Fruit fly (Drosophila melanogaster): ENCODE data around the gene hay.

hay gene

DNA sequence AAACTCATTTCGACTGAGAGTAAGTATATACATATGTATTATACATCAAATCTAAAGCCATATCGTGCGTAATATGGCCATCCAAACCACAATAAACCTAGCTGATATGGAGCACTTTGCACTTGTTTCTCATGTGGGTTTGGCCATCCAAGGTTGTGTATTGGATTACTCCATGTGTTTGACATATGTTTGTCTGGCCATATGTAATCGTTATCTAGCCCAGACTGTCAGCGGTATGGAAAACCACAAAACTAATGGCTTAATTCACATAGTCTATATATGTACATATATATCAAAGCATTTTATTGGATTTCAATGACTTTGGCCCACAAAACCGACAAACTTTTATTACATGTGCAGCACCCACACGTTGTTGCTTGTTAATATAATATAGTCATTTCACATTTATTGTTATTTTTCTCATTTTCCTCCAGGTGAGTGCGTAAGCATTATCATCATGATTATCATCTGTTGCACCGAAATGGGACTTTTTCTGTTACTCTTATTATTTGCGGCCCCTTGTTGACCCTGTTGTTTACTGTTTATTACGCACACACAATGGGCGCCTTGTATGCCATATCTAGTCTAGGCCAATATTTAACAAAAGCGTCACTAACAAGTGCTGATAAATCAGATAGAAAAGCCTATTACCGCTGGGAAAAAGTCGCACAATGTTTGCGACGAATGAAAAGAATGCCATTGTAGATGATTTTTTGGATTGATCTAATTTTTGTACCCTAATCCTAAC, 25.7 kb downstream of the hay start (continued):
- TF ChIP-seq repo (GFP tag; optimal IDR thresholded peaks at IDR 0.05) (peak; percentile 11), grau (tag; optimal IDR thresholded peaks at IDR 0.05) (peak; percentile 43), CG2712 (tag; optimal IDR thresholded peaks at IDR 0.05) (peak; percentile 45), TFAM (GFP tag; optimal IDR thresholded peaks at IDR 0.05) (peak; percentile 34), Hey (tag; optimal IDR thresholded peaks at IDR 0.05) (peak; percentile 60), CG15269 (tag; optimal IDR thresholded peaks at IDR 0.05) (peak; percentile 68), CG6175 (GFP tag; IDR thresholded peaks at IDR 0.05) (no peak), Xbp1 (GFP tag; optimal IDR thresholded peaks at IDR 0.05) (peak; percentile 4), Xrp1 (GFP tag; IDR thresholded peaks at IDR 0.05) (peak; percentile 70), CG2875 (GFP tag; optimal IDR thresholded peaks at IDR 0.05) (peak; percentile 82), Camta (GFP tag; optimal IDR thresholded peaks at IDR 0.05) (peak; percentile 68), BEAF-32 (GFP tag; optimal IDR thresholded peaks at IDR 0.05) (no peak), scrt (GFP tag; optimal IDR thresholded peaks at IDR 0.05) (peak; percentile 62), CG18619 (GFP tag; optimal IDR thresholded peaks at IDR 0.05) (peak; percentile 70), Hsf (GFP tag; optimal IDR thresholded peaks at IDR 0.05) (peak; percentile 22), HLH4C (GFP tag; IDR thresholded peaks at IDR 0.05; ENCODE audit: partially characterized antibody) (no peak), CG8281 (tag; optimal IDR thresholded peaks at IDR 0.05) (peak; percentile 40), CG7963 (GFP tag; IDR thresholded peaks at IDR 0.05; ENCODE audit: partially characterized antibody) (no peak), chn (GFP tag; optimal IDR thresholded peaks at IDR 0.05) (peak; percentile 21), CG16813 (GFP tag; IDR thresholded peaks at IDR 0.05; ENCODE audit: partially characterized antibody) (no peak), usp (GFP tag; optimal IDR thresholded peaks at IDR 0.05) (no peak), CG13894 (tag; optimal IDR thresholded peaks at IDR 0.05) (no peak), oc (tag; optimal IDR thresholded peaks at IDR 0.05) (peak; percentile 45), CG30020 (tag; optimal IDR thresholded peaks at IDR 0.05) (no peak), trh (GFP tag; optimal IDR thresholded peaks at IDR 0.05) (peak; percentile 45), Hr51 (GFP tag; optimal IDR thresholded peaks at IDR 0.05) (peak; percentile 23 to 47), CG2116 (GFP tag; optimal IDR thresholded peaks at IDR 0.05) (peak; percentile 60), Neu2 (GFP tag; optimal IDR thresholded peaks at IDR 0.05; ENCODE audit: borderline replicate concordance) (no peak), row (GFP tag; IDR thresholded peaks at IDR 0.05) (no peak), Trl (optimal IDR thresholded peaks at IDR 0.05) (no peak), Trl (GFP tag; optimal IDR thresholded peaks at IDR 0.05) (peak; percentile 77), shn (GFP tag; optimal IDR thresholded peaks at IDR 0.05) (peak; percentile 52), CG13287 (GFP tag; IDR thresholded peaks at IDR 0.05; ENCODE audit: partially characterized antibody) (no peak), Sox100B (GFP tag; optimal IDR thresholded peaks at IDR 0.05) (peak; percentile 71), ac (GFP tag; optimal IDR thresholded peaks at IDR 0.05) (peak; percentile 46), CG5245 (GFP tag; optimal IDR thresholded peaks at IDR 0.05) (peak; percentile 23), odd (GFP tag; optimal IDR thresholded peaks at IDR 0.05) (peak; percentile 70), gsb-n (tag; optimal IDR thresholded peaks at IDR 0.05) (peak; percentile 77), CG1602 (GFP tag; optimal IDR thresholded peaks at IDR 0.05) (peak; percentile 33), org-1 (GFP tag; optimal IDR thresholded peaks at IDR 0.05) (peak; percentile 76), CG11723 (GFP tag; optimal IDR thresholded peaks at IDR 0.05) (peak; percentile 70), fd64A (GFP tag; optimal IDR thresholded peaks at IDR 0.05) (peak; percentile 85), crc (GFP tag; optimal IDR thresholded peaks at IDR 0.05) (peak; percentile 48), CG14050 (GFP tag; IDR thresholded peaks at IDR 0.05) (no peak), run (tag; optimal IDR thresholded peaks at IDR 0.05) (peak; percentile 23), CG3847 (GFP tag; IDR thresholded peaks at IDR 0.05) (no peak), sug (tag; optimal IDR thresholded peaks at IDR 0.05) (peak; percentile 36), Dek (tag; optimal IDR thresholded peaks at IDR 0.05) (peak; percentile 58), CG7839 (tag; optimal IDR thresholded peaks at IDR 0.05) (peak; percentile 11)
